Fruit fly (Drosophila melanogaster): ENCODE measurements around the gene Bmcp.

Gene Bmcp

dm6 chr3L:11695063-11695462, 25.7 kb upstream of the Bmcp start:
- no peak for TF ChIP-seq Ets96B (tag; optimal IDR thresholded peaks at IDR 0.05)
- TF ChIP-seq CG1621 (tag; optimal IDR thresholded peaks at IDR 0.05): no peak
- TF ChIP-seq Eip78C (GFP tag): no peak
- TF ChIP-seq CG6808 (GFP tag; optimal IDR thresholded peaks at IDR 0.05): no peak
- no peak for TF ChIP-seq Ets21C (GFP tag; optimal IDR thresholded peaks at IDR 0.05)
- no peak for TF ChIP-seq Lpt (GFP tag; optimal IDR thresholded peaks at IDR 0.05)
- no peak for TF ChIP-seq dsx (GFP tag; optimal IDR thresholded peaks at IDR 0.05; ENCODE audit: poor library complexity, severe bottlenecking)
- no peak for TF ChIP-seq CG4318 (GFP tag; optimal IDR thresholded peaks at IDR 0.05)
- TF ChIP-seq CG6276 (GFP tag; optimal IDR thresholded peaks at IDR 0.05): no peak
- no peak for TF ChIP-seq eg (GFP tag; IDR thresholded peaks at IDR 0.05)
- TF ChIP-seq dac (GFP tag; optimal IDR thresholded peaks at IDR 0.05): no peak
- TF ChIP-seq CG9139 (GFP tag; optimal IDR thresholded peaks at IDR 0.05): no peak
- TF ChIP-seq lz (GFP tag; optimal IDR thresholded peaks at IDR 0.05): no peak
- TF ChIP-seq Hr4 (GFP tag; optimal IDR thresholded peaks at IDR 0.05): no peak
- TF ChIP-seq Eip75B (GFP tag; optimal IDR thresholded peaks at IDR 0.05): no peak
- TF ChIP-seq Smox (GFP tag; optimal IDR thresholded peaks at IDR 0.05): no peak
- no peak for TF ChIP-seq CG8632 (GFP tag; optimal IDR thresholded peaks at IDR 0.05)
- no peak for TF ChIP-seq CG16779 (tag; optimal IDR thresholded peaks at IDR 0.05)

DNA sequence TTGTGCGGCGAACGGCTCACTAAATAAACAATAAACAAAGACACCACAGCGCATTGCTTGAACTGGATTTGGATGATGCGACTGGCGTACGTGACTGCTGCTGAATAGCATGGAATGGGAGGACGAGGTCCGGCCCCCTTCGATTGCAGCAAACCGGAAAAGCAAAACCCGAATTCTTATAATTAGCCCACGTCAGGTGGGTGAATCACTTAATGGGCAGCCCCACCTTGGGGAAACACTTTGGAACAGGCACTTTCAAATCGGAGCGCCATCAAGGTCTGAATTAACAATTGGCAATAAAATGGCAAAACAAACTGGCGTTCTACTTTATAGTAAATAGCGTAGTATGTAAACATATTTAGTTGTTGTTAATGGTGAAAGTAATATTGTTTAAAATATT, 24.9 kb upstream of the Bmcp start:
- TF ChIP-seq CG31627 (GFP tag; optimal IDR thresholded peaks at IDR 0.05) (no peak), Eip78C (GFP tag) (peak; percentile 19)

DNA sequence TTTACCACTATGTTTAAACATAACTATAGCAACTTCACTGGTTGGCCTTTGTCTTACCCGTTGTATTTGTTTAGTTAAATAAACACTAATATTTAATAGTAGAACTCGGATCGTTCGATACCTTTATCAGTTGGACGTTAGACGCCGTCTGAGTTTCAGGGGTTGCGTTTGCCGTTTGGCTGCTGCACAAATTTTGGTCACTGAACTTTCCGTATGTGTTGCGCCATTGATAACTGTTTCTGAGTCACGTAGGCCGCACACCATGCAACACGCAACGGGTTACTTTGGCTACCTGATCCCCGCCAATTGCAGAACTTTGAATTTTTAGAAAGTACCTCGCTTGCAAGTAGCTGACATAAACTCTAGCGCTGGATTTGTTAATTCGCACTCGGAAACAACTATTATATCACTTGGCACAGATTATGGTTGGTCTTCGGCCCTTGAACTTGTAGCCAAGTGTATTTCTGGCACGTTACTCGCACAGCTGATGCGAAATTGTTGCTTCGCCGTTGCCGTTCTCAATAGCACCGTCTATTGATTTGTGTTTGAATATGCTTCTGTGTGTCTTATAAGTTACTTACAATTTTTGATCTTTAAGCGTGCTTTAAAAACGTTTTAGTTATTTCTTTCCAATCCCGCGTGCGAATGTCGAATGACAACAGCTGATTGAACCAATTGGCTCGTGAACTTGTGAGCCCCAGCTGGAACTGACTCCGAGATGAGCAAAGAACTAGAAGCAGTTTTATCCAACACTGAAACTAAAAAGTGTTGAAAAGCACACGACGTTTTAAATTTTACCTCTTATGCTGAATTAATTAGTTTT, 24.2 kb upstream of the Bmcp start, which contains the start of gene Dph1:
Gene Dph1 (minus strand): TSS at position 670 of the 823 bp plus-strand sequence.
- TF ChIP-seq CG3919 (GFP tag; optimal IDR thresholded peaks at IDR 0.05) (peak; percentile 93), CG11902 (GFP tag; optimal IDR thresholded peaks at IDR 0.05) (peak; percentile 86), CG8119 (GFP tag; IDR thresholded peaks at IDR 0.05) (peak; percentile 93), achi (GFP tag; optimal IDR thresholded peaks at IDR 0.05) (peak; percentile 90), net (GFP tag; optimal IDR thresholded peaks at IDR 0.05) (peak; percentile 94), CG31627 (GFP tag; optimal IDR thresholded peaks at IDR 0.05) (peak; percentile 90), acj6 (GFP tag; optimal IDR thresholded peaks at IDR 0.05) (peak; percentile 90), dsx (GFP tag; optimal IDR thresholded peaks at IDR 0.05; ENCODE audit: poor library complexity, severe bottlenecking) (peak; percentile 96), dac (GFP tag; optimal IDR thresholded peaks at IDR 0.05) (peak; percentile 90), ss (GFP tag; optimal IDR thresholded peaks at IDR 0.05) (peak; percentile 94 to 96), Hr38 (GFP tag; optimal IDR thresholded peaks at IDR 0.05) (no peak), Blimp-1 (GFP tag; optimal IDR thresholded peaks at IDR 0.05) (peak; percentile 65), esn (GFP tag; optimal IDR thresholded peaks at IDR 0.05) (peak; percentile 94), lz (GFP tag; optimal IDR thresholded peaks at IDR 0.05) (peak; percentile 92), CG16779 (tag; optimal IDR thresholded peaks at IDR 0.05) (peak; percentile 90), CG6854 (GFP tag; optimal IDR thresholded peaks at IDR 0.05) (peak; percentile 87), Met (GFP tag; optimal IDR thresholded peaks at IDR 0.05) (peak; percentile 94), CG6276 (GFP tag; optimal IDR thresholded peaks at IDR 0.05) (peak; percentile 95), CG15336 (GFP tag; IDR thresholded peaks at IDR 0.05) (peak; percentile 95), vri (GFP tag; optimal IDR thresholded peaks at IDR 0.05) (peak; percentile 95), Smox (GFP tag; optimal IDR thresholded peaks at IDR 0.05) (peak; percentile 90), Lpt (GFP tag; optimal IDR thresholded peaks at IDR 0.05) (peak; percentile 90), CG6163 (GFP tag; IDR thresholded peaks at IDR 0.05) (peak; percentile 96), CG4318 (GFP tag; optimal IDR thresholded peaks at IDR 0.05) (peak; percentile 89), pdm3 (GFP tag; optimal IDR thresholded peaks at IDR 0.05) (peak; percentile 91), CG8319 (GFP tag; optimal IDR thresholded peaks at IDR 0.05) (peak; percentile 65), CG6808 (GFP tag; optimal IDR thresholded peaks at IDR 0.05) (peak; percentile 88), CG10669 (GFP tag; optimal IDR thresholded peaks at IDR 0.05) (peak; percentile 92), CG10631 (GFP tag; optimal IDR thresholded peaks at IDR 0.05) (peak; percentile 85), CG32006 (GFP tag; optimal IDR thresholded peaks at IDR 0.05) (peak; percentile 94), CG11294 (GFP tag; IDR thresholded peaks at IDR 0.05) (peak; percentile 79; the same call in 1 of the 2 replicates), Ets21C (GFP tag; optimal IDR thresholded peaks at IDR 0.05) (peak; percentile 83), Ets96B (tag; optimal IDR thresholded peaks at IDR 0.05) (peak; percentile 90), Sox102F (GFP tag; optimal IDR thresholded peaks at IDR 0.05) (peak; percentile 92), Hr39 (GFP tag; optimal IDR thresholded peaks at IDR 0.05) (peak; percentile 89), CG1621 (tag; optimal IDR thresholded peaks at IDR 0.05) (peak; percentile 93), fkh (GFP tag; optimal IDR thresholded peaks at IDR 0.05) (peak; percentile 90), fd85E (GFP tag; optimal IDR thresholded peaks at IDR 0.05) (peak; percentile 88)
